Fruit fly (Drosophila melanogaster) whole organism, pupa: Measurements from ENCODE around the gene Osi17.

ENCODE experiments used
- CG12605 ChIP-seq: fragments of 200-800 bp; sonication (Bioruptor generic); IDR thresholded peaks from 2 replicates; pipeline ENCODE4 v1.3.6; 2022; ENCODE audit warnings: missing biosample characterization, missing genetic modification characterization
- CG13204 ChIP-seq: fragments of 200-800 bp; sonication (Bioruptor generic); optimal IDR thresholded peaks from 2 replicates; lab custom pipeline; 2018; ENCODE audit warnings: missing biosample characterization, mild to moderate bottlenecking, missing genetic modification characterization, moderate library complexity
- CG15710 ChIP-seq: fragments of 200-800 bp; sonication (Bioruptor generic); optimal IDR thresholded peaks from 2 replicates; lab custom pipeline; 2018; ENCODE audit warnings: missing biosample characterization, mild to moderate bottlenecking, missing genetic modification characterization, moderate library complexity
- CG17806 ChIP-seq: fragments of 200-800 bp; sonication (Bioruptor generic); optimal IDR thresholded peaks from 2 replicates; lab custom pipeline; 2018; ENCODE audit warnings: missing biosample characterization, mild to moderate bottlenecking, missing genetic modification characterization, moderate library complexity
- CG9948 ChIP-seq: fragments of 200-800 bp; sonication (Bioruptor generic); optimal IDR thresholded peaks from 2 replicates; lab custom pipeline; 2018; ENCODE audit warnings: missing biosample characterization, mild to moderate bottlenecking, missing genetic modification characterization, moderate library complexity
- D1 ChIP-seq: fragments of 200-800 bp; sonication (Bioruptor generic); optimal IDR thresholded peaks from 2 replicates; lab custom pipeline; 2018; ENCODE audit warnings: missing biosample characterization, mild to moderate bottlenecking, missing genetic modification characterization, moderate library complexity
- EcR ChIP-seq: fragments of 200-800 bp; sonication (Bioruptor generic); optimal IDR thresholded peaks from 3 replicates; lab custom pipeline; 2019; ENCODE audit warnings: missing biosample characterization, missing genetic modification characterization, mild to moderate bottlenecking, moderate library complexity, missing genetic modification reagents

- TF ChIP-seq EcR (GFP tag; lab: Kevin White, UChicago) (no peak), CG12605 (GFP tag; lab: Robert Waterston, UW) (no peak), CG13204 (GFP tag; lab: Kevin White, UChicago) (no peak), CG9948 (no peak), CG17806 (tag; lab: Kevin White, UChicago) (no peak), CG15710 (tag; lab: Kevin White, UChicago) (no peak), D1 (no peak)
These were observed 39.2 kb downstream of the Osi17 start, which contains the start of gene Pak for dm6 chr3R:6350755-6351154.
